Worm (Caenorhabditis elegans): ENCODE results near the gene glr-5.
"Not testable (repeated sequence)": the region's sequence is repeated elsewhere in the genome, so short reads cannot be mapped to it uniquely, and the experiment has no call there.

Gene glr-5

ce11 chrV:8722160-8722559, 5.9 kb downstream of the glr-5 start, which contains the start of gene ZC196.8:
Gene ZC196.8 (minus strand): TSS chrV:8722260.
- not testable (repeated sequence) for TF ChIP-seq tbx-11 (GFP tag; IDR thresholded peaks at IDR 0.05); pes-1 (GFP tag; IDR thresholded peaks at IDR 0.05); tra-4 (tag; optimal IDR thresholded peaks at IDR 0.05)

- TF ChIP-seq hmbx-1, F13C5.2, ets-7 (tag; optimal IDR thresholded peaks at IDR 0.05): not testable (repeated sequence)
Observed at ce11 chrV:8726228-8726627, 9.9 kb downstream of the glr-5 start, which contains the start of gene droe-8. Gene droe-8 (plus strand): TSS chrV:8726528.

- TF ChIP-seq ceh-36 (tag; optimal IDR thresholded peaks at IDR 0.05) (no peak), ama-1 (optimal IDR thresholded peaks at IDR 0.05) (no peak), scrt-1 (GFP tag; IDR thresholded peaks at IDR 0.05) (no peak), sea-1 (GFP tag; conservative IDR thresholded peaks at IDR 0.05) (no peak), flt-1 (GFP tag; IDR thresholded peaks at IDR 0.05) (no peak), F13C5.2 (tag; optimal IDR thresholded peaks at IDR 0.05) (no peak), tra-4 (tag; optimal IDR thresholded peaks at IDR 0.05) (no peak), aly-1 (tag; optimal IDR thresholded peaks at IDR 0.05) (no peak), pes-1 (GFP tag; IDR thresholded peaks at IDR 0.05) (no peak)
Observed at ce11 chrV:8727077-8727476, 10.8 kb downstream of the glr-5 start, which contains the start of gene ZC196.9. Gene ZC196.9 (minus strand): TSS chrV:8727177.

- TF ChIP-seq aly-1 (tag; optimal IDR thresholded peaks at IDR 0.05) (no peak), tbx-11 (GFP tag; IDR thresholded peaks at IDR 0.05) (no peak), hmbx-1 (tag; optimal IDR thresholded peaks at IDR 0.05) (no peak), hmg-4 (GFP tag; optimal IDR thresholded peaks at IDR 0.05) (no peak), pes-1 (GFP tag; IDR thresholded peaks at IDR 0.05) (no peak), hnd-1 (tag; optimal IDR thresholded peaks at IDR 0.05) (no peak), flt-1 (GFP tag; IDR thresholded peaks at IDR 0.05) (no peak), B0310.2 (tag; optimal IDR thresholded peaks at IDR 0.05) (no peak), scrt-1 (GFP tag; IDR thresholded peaks at IDR 0.05) (no peak), ama-1 (optimal IDR thresholded peaks at IDR 0.05) (no peak), ets-7 (tag; optimal IDR thresholded peaks at IDR 0.05) (no peak), ceh-13 (GFP tag; optimal IDR thresholded peaks at IDR 0.05) (no peak), tra-4 (tag; optimal IDR thresholded peaks at IDR 0.05) (no peak), sea-1 (GFP tag; conservative IDR thresholded peaks at IDR 0.05) (no peak), F13C5.2 (tag; optimal IDR thresholded peaks at IDR 0.05) (no peak), tbx-37 (GFP tag; conservative IDR thresholded peaks at IDR 0.05) (no peak)
Observed at ce11 chrV:8729100-8729499, 12.8 kb downstream of the glr-5 start, which contains the start of gene ZC196.5. Gene ZC196.5 (plus strand): TSS chrV:8729400.

- TF ChIP-seq hmbx-1 (tag; optimal IDR thresholded peaks at IDR 0.05), result no peak
- TF ChIP-seq tbx-11 (GFP tag; IDR thresholded peaks at IDR 0.05), result no peak
- no peak for TF ChIP-seq ama-1 (optimal IDR thresholded peaks at IDR 0.05)
- no peak for TF ChIP-seq pes-1 (GFP tag; IDR thresholded peaks at IDR 0.05)
- TF ChIP-seq flt-1 (GFP tag; IDR thresholded peaks at IDR 0.05), result no peak
- TF ChIP-seq ets-7 (tag; optimal IDR thresholded peaks at IDR 0.05), result no peak
- TF ChIP-seq B0310.2 (tag; optimal IDR thresholded peaks at IDR 0.05), result no peak
- TF ChIP-seq tbx-37 (GFP tag; conservative IDR thresholded peaks at IDR 0.05), result no peak
- no peak for TF ChIP-seq aly-1 (tag; optimal IDR thresholded peaks at IDR 0.05)
- no peak for TF ChIP-seq F13C5.2 (tag; optimal IDR thresholded peaks at IDR 0.05)
- no peak for TF ChIP-seq scrt-1 (GFP tag; IDR thresholded peaks at IDR 0.05)
- no peak for TF ChIP-seq ceh-36 (tag; optimal IDR thresholded peaks at IDR 0.05)
- TF ChIP-seq tra-4 (tag; optimal IDR thresholded peaks at IDR 0.05), result no peak
- no peak for TF ChIP-seq hnd-1 (tag; optimal IDR thresholded peaks at IDR 0.05)
- no peak for TF ChIP-seq hmg-4 (GFP tag; optimal IDR thresholded peaks at IDR 0.05)
- no peak for TF ChIP-seq ceh-13 (GFP tag; optimal IDR thresholded peaks at IDR 0.05)
- TF ChIP-seq sea-1 (GFP tag; conservative IDR thresholded peaks at IDR 0.05), result no peak
Observed at ce11 chrV:8730991-8731390, 14.7 kb downstream of the glr-5 start.

ce11 chrV:8732934-8733333, 16.6 kb downstream of the glr-5 start, which contains the start of gene ZC196.4:
Gene ZC196.4 (plus strand): TSS chrV:8733106.
- TF ChIP-seq ama-1 (optimal IDR thresholded peaks at IDR 0.05) (no peak), B0310.2 (tag; optimal IDR thresholded peaks at IDR 0.05) (no peak), tbx-11 (GFP tag; IDR thresholded peaks at IDR 0.05) (no peak), ets-7 (tag; optimal IDR thresholded peaks at IDR 0.05) (no peak), tra-4 (tag; optimal IDR thresholded peaks at IDR 0.05) (no peak), aly-1 (tag; optimal IDR thresholded peaks at IDR 0.05) (no peak), hmbx-1 (tag; optimal IDR thresholded peaks at IDR 0.05) (no peak), flt-1 (GFP tag; IDR thresholded peaks at IDR 0.05) (no peak), scrt-1 (GFP tag; IDR thresholded peaks at IDR 0.05) (no peak), pes-1 (GFP tag; IDR thresholded peaks at IDR 0.05) (no peak), ceh-13 (GFP tag; optimal IDR thresholded peaks at IDR 0.05) (no peak), tbx-37 (GFP tag; conservative IDR thresholded peaks at IDR 0.05) (no peak), ceh-36 (tag; optimal IDR thresholded peaks at IDR 0.05) (no peak), hmg-4 (GFP tag; optimal IDR thresholded peaks at IDR 0.05) (no peak), hnd-1 (tag; optimal IDR thresholded peaks at IDR 0.05) (no peak), sea-1 (GFP tag; conservative IDR thresholded peaks at IDR 0.05) (no peak)

- no peak for TF ChIP-seq sea-1 (GFP tag; conservative IDR thresholded peaks at IDR 0.05)
- TF ChIP-seq ceh-36 (tag; optimal IDR thresholded peaks at IDR 0.05), result no peak
- TF ChIP-seq hnd-1 (tag; optimal IDR thresholded peaks at IDR 0.05), result no peak
- no peak for TF ChIP-seq tbx-37 (GFP tag; conservative IDR thresholded peaks at IDR 0.05)
- TF ChIP-seq scrt-1 (GFP tag; IDR thresholded peaks at IDR 0.05), result no peak
Observed at ce11 chrV:8736369-8736768, 20.1 kb downstream of the glr-5 start, which contains the start of gene ZC196.3. Gene ZC196.3 (plus strand): TSS chrV:8736669.

- TF ChIP-seq tra-4 (tag; optimal IDR thresholded peaks at IDR 0.05) (no peak), ceh-13 (GFP tag; optimal IDR thresholded peaks at IDR 0.05) (no peak), hmbx-1 (tag; optimal IDR thresholded peaks at IDR 0.05) (no peak), sea-1 (GFP tag; conservative IDR thresholded peaks at IDR 0.05) (no peak), pes-1 (GFP tag; IDR thresholded peaks at IDR 0.05) (no peak), F13C5.2 (tag; optimal IDR thresholded peaks at IDR 0.05) (no peak), ets-7 (tag; optimal IDR thresholded peaks at IDR 0.05) (no peak), ama-1 (optimal IDR thresholded peaks at IDR 0.05) (no peak), hnd-1 (tag; optimal IDR thresholded peaks at IDR 0.05) (no peak), scrt-1 (GFP tag; IDR thresholded peaks at IDR 0.05) (no peak), aly-1 (tag; optimal IDR thresholded peaks at IDR 0.05) (no peak), B0310.2 (tag; optimal IDR thresholded peaks at IDR 0.05) (no peak), ceh-36 (tag; optimal IDR thresholded peaks at IDR 0.05) (no peak), hmg-4 (GFP tag; optimal IDR thresholded peaks at IDR 0.05) (no peak), tbx-11 (GFP tag; IDR thresholded peaks at IDR 0.05) (no peak)
Observed at ce11 chrV:8739136-8739535, 22.8 kb downstream of the glr-5 start, which contains the start of gene ZC196.2. Gene ZC196.2 (plus strand): TSS chrV:8739436.
